Worm (Caenorhabditis elegans): Measurements from ENCODE around the gene Y57A10B.6.

ce11 chrII:12385815-12386214 lies 4.1 kb upstream of the Y57A10B.6 start:
- TF ChIP-seq lin-13 (tag; optimal IDR thresholded peaks at IDR 0.05) (no peak), nhr-76 (tag; optimal IDR thresholded peaks at IDR 0.05) (no peak), mep-1 (tag; optimal IDR thresholded peaks at IDR 0.05) (no peak), ceh-43 (GFP tag; optimal IDR thresholded peaks at IDR 0.05) (no peak), tbx-8 (GFP tag; optimal IDR thresholded peaks at IDR 0.05) (no peak)

All from whole organism, mixed stage, embryonic.